Fruit fly (Drosophila melanogaster) whole organism, embryonic: Measurements from ENCODE around the gene CG8541.

ENCODE experiments used
- Blimp-1 ChIP-seq: fragments of 200-800 bp; sonication (Bioruptor generic); optimal IDR thresholded peaks from 3 replicates; lab custom pipeline; 2018; ENCODE audit warnings: missing biosample characterization, missing genetic modification characterization, mild to moderate bottlenecking, moderate library complexity, missing genetic modification reagents
- CG10654 ChIP-seq: fragments of 200-800 bp; sonication (Bioruptor generic); optimal IDR thresholded peaks from 2 replicates; lab custom pipeline; 2016; ENCODE audit warnings: missing biosample characterization, missing genetic modification characterization
- E2f1 ChIP-seq: fragments of 200-800 bp; sonication (Bioruptor generic); IDR thresholded peaks from 2 replicates; pipeline ENCODE4 v1.3.6; 2022; ENCODE audit warnings: missing biosample characterization, missing genetic modification characterization
- Fer2 ChIP-seq: fragments of 200-800 bp; sonication (Bioruptor generic); optimal IDR thresholded peaks from 2 replicates; lab custom pipeline; 2018; ENCODE audit warnings: missing biosample characterization, mild to moderate bottlenecking, missing genetic modification characterization, moderate library complexity
- MESR4 ChIP-seq: fragments of 200-800 bp; sonication (Bioruptor generic); optimal IDR thresholded peaks from 2 replicates; lab custom pipeline; 2018; ENCODE audit warnings: missing biosample characterization, mild to moderate bottlenecking, missing genetic modification characterization, moderate library complexity

DNA sequence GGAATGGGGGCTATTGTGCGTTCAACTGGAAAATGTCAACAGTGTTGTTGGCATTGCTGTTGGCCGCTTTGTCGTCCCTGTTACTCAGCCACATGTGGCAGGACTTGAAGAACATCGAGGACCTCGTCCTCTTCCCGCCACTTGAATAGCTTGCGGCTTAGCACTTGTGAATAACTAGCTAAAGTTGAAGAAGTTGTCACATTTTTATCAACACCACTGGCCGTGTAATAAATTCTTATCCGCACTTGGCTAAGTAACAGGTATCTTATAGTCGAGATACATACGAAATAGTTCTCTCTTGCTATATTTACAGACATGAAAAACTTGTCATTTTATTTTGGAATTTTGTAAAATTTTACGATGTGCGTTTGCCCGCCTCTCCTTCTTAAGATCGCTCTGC, 3.9 kb downstream of the CG8541 start, which contains the start of gene CG43292:
- no peak for TF ChIP-seq E2f1 (GFP tag; lab: Robert Waterston, UW)
- no peak for TF ChIP-seq Fer2
- TF ChIP-seq MESR4 = no peak
- TF ChIP-seq CG10654 (GFP tag; lab: Kevin White, UChicago) = no peak
- TF ChIP-seq Blimp-1 = no peak
